Fruit fly (Drosophila melanogaster): ENCODE measurements around the gene Jon66Ci.

Jon66Ci gene

DNA sequence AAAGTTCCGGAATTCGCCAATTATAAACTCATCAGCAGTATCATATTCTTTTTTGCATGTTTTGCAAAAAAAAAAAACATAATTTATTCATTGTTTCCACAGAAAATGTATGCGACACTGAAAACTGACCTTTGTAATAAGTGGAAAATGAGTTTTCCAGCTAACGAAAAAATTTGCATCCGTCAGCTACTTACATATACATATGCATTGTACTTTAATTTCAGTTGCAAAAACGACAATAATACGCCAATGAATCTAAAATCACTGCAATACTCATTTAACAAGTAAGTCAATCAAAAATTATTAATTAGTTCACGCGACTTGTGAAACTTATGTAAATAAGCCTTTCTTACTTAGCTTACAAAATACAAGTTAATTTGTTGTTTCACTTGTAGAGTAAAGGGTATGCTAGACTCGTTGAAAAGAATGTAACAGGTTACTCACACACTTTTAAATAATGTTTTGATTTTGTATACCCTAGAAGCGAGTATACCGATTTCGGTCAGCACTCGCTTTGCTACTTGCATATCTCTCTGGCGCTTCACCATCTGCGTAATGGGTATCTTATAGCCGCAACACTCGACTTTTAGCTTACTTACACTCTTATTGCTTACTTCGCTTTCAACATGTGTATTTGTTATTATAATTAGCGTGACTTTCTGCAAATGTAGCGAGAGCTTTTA lies 7.6 kb downstream of the Jon66Ci start (continued):
- no peak; the same call in 1 of the 2 replicates for TF ChIP-seq CG9215 (GFP tag; IDR thresholded peaks at IDR 0.05)
- 0 out of 3 replicates have a peak, but pooled peaks have one; percentile 36 for TF ChIP-seq otp (GFP tag; IDR thresholded peaks at IDR 0.05)
- TF ChIP-seq bigmax (GFP tag; optimal IDR thresholded peaks at IDR 0.05) = no peak
- TF ChIP-seq CG10543 (GFP tag; optimal IDR thresholded peaks at IDR 0.05) = no peak
- no peak for TF ChIP-seq nerfin-1 (tag; optimal IDR thresholded peaks at IDR 0.05)
- TF ChIP-seq C15 (GFP tag; IDR thresholded peaks at IDR 0.05) = no peak
- peak; percentile 29 to 41 for TF ChIP-seq Pdp1 (GFP tag; optimal IDR thresholded peaks at IDR 0.05)
- TF ChIP-seq CG8944 (GFP tag; optimal IDR thresholded peaks at IDR 0.05) = peak; percentile 10
- peak; percentile 47; the same call in 1 of the 2 replicates for TF ChIP-seq CG32532 (GFP tag; IDR thresholded peaks at IDR 0.05)
- TF ChIP-seq CG31441 (GFP tag; IDR thresholded peaks at IDR 0.05) = no peak
- no peak for TF ChIP-seq CG16863 (GFP tag; optimal IDR thresholded peaks at IDR 0.05)
- no peak for TF ChIP-seq Abd-B (GFP tag; optimal IDR thresholded peaks at IDR 0.05)
- no peak for TF ChIP-seq dan (GFP tag; IDR thresholded peaks at IDR 0.05)
- TF ChIP-seq CG12769 (tag; optimal IDR thresholded peaks at IDR 0.05) = no peak
- 0 out of 2 replicates have a peak, but pooled peaks have one; percentile 23 for TF ChIP-seq sob (GFP tag; IDR thresholded peaks at IDR 0.05)

DNA sequence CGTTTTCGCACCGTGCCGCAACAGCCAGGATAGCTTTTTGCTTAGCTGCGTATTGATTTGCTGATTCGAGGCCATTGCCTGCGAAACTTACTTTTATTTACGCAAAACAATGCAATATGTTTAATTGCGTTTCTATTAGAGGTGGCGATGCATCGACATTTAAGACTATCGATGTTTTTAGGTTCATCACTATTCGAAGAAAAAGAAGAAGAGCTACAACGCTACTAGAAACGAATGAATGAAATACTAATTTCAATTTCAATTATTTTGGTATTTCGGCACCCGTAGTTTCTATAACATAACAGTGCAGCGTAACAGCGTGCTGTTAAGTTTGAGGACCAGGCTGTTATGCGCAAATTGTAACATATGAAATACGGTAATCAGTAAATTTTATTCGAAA lies 13.8 kb downstream of the Jon66Ci start, which contains the start of the genes Tpt, mkg-p and CG13667:
Gene Tpt (minus strand): TSS at position 155 of the 400 bp plus-strand sequence.
Gene mkg-p (minus strand): TSS at position 155 of the 400 bp plus-strand sequence.
Gene CG13667 (plus strand): TSS at position 332 of the 400 bp plus-strand sequence.
- TF ChIP-seq prd (optimal IDR thresholded peaks at IDR 0.05) = no peak
- 0 out of 3 replicates have a peak, but pooled peaks have one; percentile 21 for TF ChIP-seq prd (GFP tag; IDR thresholded peaks at IDR 0.05)
- no peak for TF ChIP-seq toy (GFP tag; IDR thresholded peaks at IDR 0.05)
- no peak for TF ChIP-seq CG9876 (GFP tag; optimal IDR thresholded peaks at IDR 0.05)
- no peak for TF ChIP-seq danr (GFP tag; IDR thresholded peaks at IDR 0.05)
- TF ChIP-seq CG17361 (GFP tag; IDR thresholded peaks at IDR 0.05) = no peak
- TF ChIP-seq bigmax (GFP tag; optimal IDR thresholded peaks at IDR 0.05) = no peak
- TF ChIP-seq Nf-YA (GFP tag; IDR thresholded peaks at IDR 0.05) = no peak
- no peak for TF ChIP-seq CG6683 (GFP tag; optimal IDR thresholded peaks at IDR 0.05)
- no peak for TF ChIP-seq kah (GFP tag; optimal IDR thresholded peaks at IDR 0.05)
- TF ChIP-seq CG2875 (GFP tag; optimal IDR thresholded peaks at IDR 0.05) = no peak
- TF ChIP-seq CG31388 (GFP tag; optimal IDR thresholded peaks at IDR 0.05) = no peak
- peak; percentile 58 for TF ChIP-seq CG13624 (GFP tag; optimal IDR thresholded peaks at IDR 0.05)
- no peak for TF ChIP-seq CG17568 (GFP tag; optimal IDR thresholded peaks at IDR 0.05)
- TF ChIP-seq Sry-β (GFP tag; optimal IDR thresholded peaks at IDR 0.05) = peak; percentile 52
- peak; percentile 83 for TF ChIP-seq knrl (GFP tag; IDR thresholded peaks at IDR 0.05; ENCODE audit: partially characterized antibody)
- no peak for TF ChIP-seq Oli (tag; optimal IDR thresholded peaks at IDR 0.05)
- peak; percentile 26 for TF ChIP-seq Abd-B (GFP tag; optimal IDR thresholded peaks at IDR 0.05)
- peak; percentile 97; the same call in 3 of the 4 replicates for TF ChIP-seq chinmo (GFP tag; IDR thresholded peaks at IDR 0.05; ENCODE audit: partially characterized antibody)
- TF ChIP-seq gcm2 (GFP tag; optimal IDR thresholded peaks at IDR 0.05) = no peak
- peak; percentile 99 for TF ChIP-seq Sry-δ (GFP tag; optimal IDR thresholded peaks at IDR 0.05)
- no peak for TF ChIP-seq chm (GFP tag; IDR thresholded peaks at IDR 0.05)
- TF ChIP-seq Jarid2 (GFP tag; optimal IDR thresholded peaks at IDR 0.05) = no peak
- no peak for TF ChIP-seq CG9727 (GFP tag; optimal IDR thresholded peaks at IDR 0.05)
- no peak for TF ChIP-seq CG12942 (GFP tag; optimal IDR thresholded peaks at IDR 0.05)
- no peak for TF ChIP-seq CG13296 (GFP tag; optimal IDR thresholded peaks at IDR 0.05)
- TF ChIP-seq ftz-f1 (GFP tag; optimal IDR thresholded peaks at IDR 0.05) = no peak
- peak; percentile 53 for TF ChIP-seq CG8924 (tag; optimal IDR thresholded peaks at IDR 0.05)
- TF ChIP-seq Oaz (GFP tag; IDR thresholded peaks at IDR 0.05) = no peak
- TF ChIP-seq stc (GFP tag; IDR thresholded peaks at IDR 0.05) = no peak
- TF ChIP-seq gsb (GFP tag; IDR thresholded peaks at IDR 0.05) = no peak
- TF ChIP-seq dysf (GFP tag; IDR thresholded peaks at IDR 0.05) = no peak
- TF ChIP-seq Doc3 (GFP tag; IDR thresholded peaks at IDR 0.05; ENCODE audit: partially characterized antibody) = peak; percentile 63; the same call in 2 of the 3 replicates
- TF ChIP-seq Deaf1 (tag; optimal IDR thresholded peaks at IDR 0.05) = no peak
- no peak for TF ChIP-seq tin (GFP tag; optimal IDR thresholded peaks at IDR 0.05)
- TF ChIP-seq her (GFP tag; optimal IDR thresholded peaks at IDR 0.05) = no peak
- no peak for TF ChIP-seq Dad (GFP tag; optimal IDR thresholded peaks at IDR 0.05)

All from whole organism, embryonic.